Worm (Caenorhabditis elegans): Measurements from ENCODE around the gene idpb-5.

DNA sequence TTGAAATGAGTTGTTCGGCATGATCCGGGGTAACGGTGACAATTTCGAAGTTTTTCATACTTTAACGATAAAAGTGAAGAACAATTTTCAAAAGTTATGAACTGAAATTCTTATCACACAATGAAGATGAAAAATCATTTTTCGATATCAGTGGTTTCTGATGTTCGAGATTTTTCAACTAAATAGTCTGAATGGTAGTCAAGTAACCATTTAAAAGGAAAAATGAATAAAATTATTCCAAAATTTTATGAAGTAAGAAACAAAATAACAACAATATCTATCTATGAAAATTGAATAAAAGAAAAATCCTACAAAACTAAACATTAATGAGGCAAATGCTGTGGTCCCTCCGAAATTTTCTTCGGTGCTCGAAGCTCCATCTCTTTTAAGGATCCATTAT, 13.7 kb upstream of the idpb-5 start, which contains the start of gene D2023.4:
- no peak for TF ChIP-seq nfyb-1 (GFP tag; IDR thresholded peaks at IDR 0.05)
- TF ChIP-seq tbp1 (GFP tag; optimal IDR thresholded peaks at IDR 0.05) = no peak
- no peak for TF ChIP-seq C06A6.2 (GFP tag; conservative IDR thresholded peaks at IDR 0.05)
- no peak for TF ChIP-seq die-1 (tag; optimal IDR thresholded peaks at IDR 0.05)
- TF ChIP-seq snpc-4 (GFP tag; optimal IDR thresholded peaks at IDR 0.05) = no peak
- TF ChIP-seq snpc-4 (tag; optimal IDR thresholded peaks at IDR 0.05) = no peak
- TF ChIP-seq B0019.2 (GFP tag; conservative IDR thresholded peaks at IDR 0.05) = no peak
- no peak for TF ChIP-seq ama-1 (optimal IDR thresholded peaks at IDR 0.05)
- no peak for TF ChIP-seq ama-1 (GFP tag; optimal IDR thresholded peaks at IDR 0.05)
- TF ChIP-seq ztf-22 (GFP tag; optimal IDR thresholded peaks at IDR 0.05) = no peak
- TF ChIP-seq sdz-38 (tag; optimal IDR thresholded peaks at IDR 0.05) = no peak
- no peak for TF ChIP-seq bed-2 (GFP tag; IDR thresholded peaks at IDR 0.05)
- TF ChIP-seq lir-1 (GFP tag; conservative IDR thresholded peaks at IDR 0.05) = no peak
- TF ChIP-seq repo-1 (tag; optimal IDR thresholded peaks at IDR 0.05) = no peak
